Worm (Caenorhabditis elegans): Measurements from ENCODE around the gene dml-1.

DNA sequence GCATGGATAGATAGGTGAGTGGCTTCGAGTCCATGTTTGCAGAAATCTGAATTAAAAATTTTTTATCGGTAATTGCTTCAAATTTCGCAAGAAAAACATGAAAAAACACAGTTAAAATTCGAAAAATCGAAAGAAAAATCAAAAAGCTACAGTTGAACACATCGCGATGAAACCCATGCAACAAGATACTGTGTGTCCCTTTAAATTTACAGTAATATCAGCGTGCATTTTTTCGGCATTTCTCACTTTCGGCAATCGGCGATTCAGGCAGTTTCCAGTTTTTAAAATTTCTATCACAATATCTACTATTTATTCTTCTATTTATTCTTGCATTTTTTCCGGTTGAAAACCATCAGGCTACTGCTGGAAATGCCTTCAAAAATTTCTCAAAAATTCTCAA, 35.4 kb downstream of the dml-1 start, which contains the start of gene fbxc-45:
- TF ChIP-seq ZK546.5 (tag; optimal IDR thresholded peaks at IDR 0.05) (no peak), elt-3 (tag; optimal IDR thresholded peaks at IDR 0.05) (no peak), lin-15B (tag; optimal IDR thresholded peaks at IDR 0.05) (no peak), egl-27 (tag; optimal IDR thresholded peaks at IDR 0.05) (no peak)
